Worm (Caenorhabditis elegans) whole organism, mixed stage, embryonic: Measurements from ENCODE around the gene unc-103.

Experiments
- ces-1 ChIP-seq: fragments of 150-350 bp; optimal IDR thresholded peaks from 2 replicates; lab custom pipeline; 2014; ENCODE audit warnings: missing biosample characterization, missing genetic modification reagents, missing genetic modification characterization
- lin-13 ChIP-seq: fragments of 150-350 bp; optimal IDR thresholded peaks from 2 replicates; lab custom pipeline; 2014; ENCODE audit warnings: missing biosample characterization, missing genetic modification characterization
- nhr-28 ChIP-seq: fragments of 150-350 bp; optimal IDR thresholded peaks from 2 replicates; lab custom pipeline; 2014; ENCODE audit warnings: missing biosample characterization, missing genetic modification characterization
- snpc-4 ChIP-seq: fragments of 150-350 bp; optimal IDR thresholded peaks from 2 replicates; lab custom pipeline; 2014; ENCODE audit warnings: missing biosample characterization, missing genetic modification characterization

DNA sequence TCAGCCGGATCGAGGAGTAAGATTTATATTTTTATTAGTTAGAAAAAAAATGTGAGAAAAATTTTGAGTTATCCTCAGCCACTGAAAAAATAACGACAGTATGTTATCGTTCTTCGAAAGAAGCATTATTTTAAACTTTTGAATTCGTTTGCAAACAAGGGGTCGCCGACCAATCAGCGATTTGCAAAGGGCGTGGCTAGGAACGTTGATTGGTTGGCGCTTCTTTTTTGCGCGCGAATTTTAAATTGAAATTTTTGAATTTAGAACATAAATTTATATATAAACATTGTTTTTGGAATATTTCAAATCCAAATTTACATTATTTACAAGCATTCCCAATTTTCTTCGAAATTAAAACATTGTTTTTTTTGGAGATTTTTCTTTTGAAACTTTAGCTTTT is 28.0 kb downstream of the unc-103 start:
- no peak for TF ChIP-seq snpc-4
- TF ChIP-seq ces-1 (GFP tag; lab: Kevin White, UChicago): no peak
- TF ChIP-seq nhr-28: no peak
- no peak for TF ChIP-seq lin-13 (tag; lab: Kevin White, UChicago)
